Fruit fly (Drosophila melanogaster) S2 (cell line): Measurements from ENCODE around the gene apolpp.

ENCODE experiments used
- CG8478 ChIP-seq: fragments of >200 bp; optimal IDR thresholded peaks from 2 replicates; lab custom pipeline; 2018
- CTCF ChIP-seq, 2 experiments: fragments of >200 bp; optimal IDR thresholded peaks; 2 replicates each; lab custom pipeline; 2018

The apolpp gene

DNA sequence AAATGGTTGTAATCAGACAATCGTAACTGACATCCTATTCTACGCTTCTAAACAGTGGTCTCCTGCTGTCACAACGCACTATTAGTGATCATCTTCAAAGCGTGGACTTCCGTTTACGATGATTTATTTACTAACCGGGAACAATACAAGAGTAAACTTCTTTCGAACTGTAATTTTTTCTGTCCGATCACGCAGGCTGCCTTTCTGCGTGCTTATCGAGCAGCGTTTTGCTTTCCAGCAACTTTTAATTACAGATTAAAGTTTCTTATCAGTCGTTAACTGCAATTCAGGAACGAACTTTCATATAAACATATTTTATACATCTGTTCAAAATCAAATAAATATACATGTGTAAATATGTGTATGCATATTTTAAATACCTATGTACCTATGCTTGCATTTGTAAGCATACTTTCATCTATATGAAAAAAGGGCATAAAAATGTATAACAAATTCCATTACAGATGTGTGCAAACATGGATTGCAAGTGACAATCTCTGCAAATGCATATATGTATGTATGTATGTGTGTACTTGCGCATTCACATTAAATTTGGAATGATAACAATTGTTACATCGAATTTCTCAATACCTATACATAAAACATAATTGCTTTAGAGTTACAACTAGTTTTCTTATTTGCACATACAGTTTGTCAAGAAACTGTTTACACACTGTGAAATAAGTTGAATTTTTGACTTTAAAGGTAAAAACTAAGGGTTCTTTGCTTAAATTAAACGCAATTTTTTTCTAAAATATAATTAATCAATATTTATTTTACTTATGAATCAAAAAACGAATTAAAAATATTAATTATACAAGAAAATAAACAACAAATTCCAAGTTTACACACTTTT lies 2.4 kb downstream of the apolpp start:
- TF ChIP-seq CTCF (optimal IDR thresholded peaks at IDR 0.05; lab: Kevin White, UChicago) = no peak
- no peak for TF ChIP-seq CG8478 (lab: Kevin White, UChicago)

- no peak for TF ChIP-seq CTCF (optimal IDR thresholded peaks at IDR 0.05; lab: Kevin White, UChicago)
- no peak for TF ChIP-seq CG8478 (lab: Kevin White, UChicago)
Measured at dm6 chr4:1064219-1064618, 3.5 kb downstream of the apolpp start.

DNA sequence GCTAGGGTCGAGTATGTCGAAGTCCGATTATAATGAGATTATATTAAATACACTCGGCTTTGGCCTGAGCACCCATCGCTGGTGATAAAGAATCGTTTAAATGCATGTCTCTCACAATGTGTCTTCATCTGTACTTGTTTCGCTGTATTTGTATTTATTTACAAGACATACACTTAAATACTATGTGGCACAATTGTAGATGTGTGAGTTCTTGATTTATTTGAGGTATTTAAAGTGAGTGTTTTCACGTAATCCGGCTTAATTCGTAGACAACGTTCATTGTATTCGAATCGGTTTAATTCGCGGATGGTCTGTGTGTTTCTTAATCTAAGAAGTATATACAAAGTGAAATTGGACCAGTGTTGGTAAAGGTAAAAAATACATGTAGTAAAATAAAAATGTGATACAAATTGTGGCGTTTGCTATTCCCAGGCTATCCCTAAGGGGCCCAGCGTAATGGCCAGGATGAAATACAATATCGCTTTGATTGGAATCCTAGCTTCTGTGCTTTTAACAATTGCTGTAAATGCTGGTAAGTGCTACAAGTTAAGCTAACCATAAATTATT lies 4.0 kb downstream of the apolpp start, which contains the start of gene Zyx:
TSS of gene Zyx (minus strand) at position 350 of the 567 bp plus-strand sequence.
- TF ChIP-seq CTCF (optimal IDR thresholded peaks at IDR 0.05; lab: Kevin White, UChicago) (no peak), CG8478 (lab: Kevin White, UChicago) (no peak)

DNA sequence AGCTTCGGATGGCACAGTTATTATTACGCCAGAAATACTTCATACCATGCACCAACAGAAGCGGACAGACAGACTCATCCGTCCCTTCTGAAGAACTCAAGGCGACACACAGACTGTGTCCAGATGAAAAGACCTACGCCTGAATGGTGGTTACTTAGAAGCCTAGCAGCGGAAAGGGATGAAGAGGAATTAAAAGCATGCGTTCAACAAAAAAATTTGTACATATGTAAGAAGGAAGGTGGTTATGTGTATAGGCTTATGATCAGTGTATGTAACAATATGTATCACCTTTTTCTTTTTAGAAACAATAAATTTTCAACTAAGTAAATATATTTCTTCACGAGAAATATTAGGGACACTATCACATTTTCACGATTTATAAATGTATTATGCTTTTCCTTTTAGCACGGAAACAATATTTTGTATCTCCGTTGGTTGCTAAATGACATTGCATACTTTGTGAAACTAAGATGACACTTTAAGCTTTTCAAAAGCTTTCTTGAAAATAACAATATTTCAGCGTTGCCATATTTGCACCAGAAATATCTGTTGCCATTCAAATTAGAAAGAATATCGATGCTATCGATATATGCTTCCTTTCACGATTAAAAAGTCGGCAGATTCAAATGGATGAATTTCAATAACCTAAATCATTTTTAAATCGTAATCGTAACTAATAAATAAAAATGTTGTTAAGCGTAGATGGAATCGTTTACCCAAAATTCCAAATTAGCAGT lies 23.7 kb downstream of the apolpp start, which contains the start of gene Actbeta:
TSS of gene Actbeta (minus strand) at position 471 of the 737 bp plus-strand sequence.
- TF ChIP-seq CTCF (optimal IDR thresholded peaks at IDR 0.05; lab: Kevin White, UChicago) = no peak
- TF ChIP-seq CG8478 (lab: Kevin White, UChicago) = no peak

dm6 chr4:1088480-1088879 lies 27.7 kb downstream of the apolpp start, which contains the start of gene sv:
sv (plus strand) TSS chr4:1088798.
- no peak for TF ChIP-seq CG8478 (lab: Kevin White, UChicago)
- no peak for TF ChIP-seq CTCF (optimal IDR thresholded peaks at IDR 0.05; lab: Kevin White, UChicago)

DNA sequence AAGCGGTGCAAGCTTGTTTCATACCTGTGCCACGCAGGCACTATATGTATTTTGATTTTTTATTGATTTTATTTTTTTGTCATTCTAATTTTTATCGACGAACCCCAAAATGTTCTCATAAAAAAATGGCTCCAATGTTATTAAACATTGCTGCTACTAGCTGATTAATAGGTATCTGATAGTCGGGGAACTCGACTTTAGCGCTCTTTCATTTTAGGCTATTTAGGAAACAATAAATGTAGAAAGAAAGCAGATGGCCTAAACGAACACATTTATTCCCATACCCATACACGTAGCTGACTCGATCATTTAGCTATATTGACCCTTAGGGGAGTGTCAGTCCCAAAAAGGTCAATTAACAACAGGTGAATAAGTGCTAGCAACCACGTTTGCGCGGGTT lies 29.5 kb downstream of the apolpp start:
- TF ChIP-seq CG8478 (lab: Kevin White, UChicago) (no peak), CTCF (optimal IDR thresholded peaks at IDR 0.05; lab: Kevin White, UChicago) (no peak)

DNA sequence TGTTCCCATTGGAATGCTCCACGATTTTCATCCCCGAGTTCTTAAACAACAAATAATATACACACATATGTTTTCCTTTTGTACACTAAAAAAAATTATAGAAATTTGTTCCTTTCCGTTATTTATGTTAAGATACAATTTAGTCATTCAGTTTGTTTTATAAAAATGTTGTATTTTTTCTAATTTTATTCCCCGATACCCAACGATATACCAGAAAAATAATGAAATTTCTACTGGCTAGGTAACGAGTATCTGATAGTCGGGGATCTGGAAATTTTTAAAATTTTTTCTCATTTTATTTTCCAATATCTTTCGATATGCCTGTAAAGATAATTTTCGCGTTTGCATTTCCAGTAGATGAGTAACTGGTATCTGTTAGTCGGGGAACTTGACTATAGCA lies 32.7 kb downstream of the apolpp start:
- no peak for TF ChIP-seq CTCF (optimal IDR thresholded peaks at IDR 0.05; lab: Kevin White, UChicago)
- no peak for TF ChIP-seq CG8478 (lab: Kevin White, UChicago)

- TF ChIP-seq CTCF (optimal IDR thresholded peaks at IDR 0.05; lab: Kevin White, UChicago) (no peak), CG8478 (lab: Kevin White, UChicago) (no peak)
Measured at dm6 chr4:1097608-1098262, 37.0 kb downstream of the apolpp start.

- TF ChIP-seq CG8478 (lab: Kevin White, UChicago) = no peak
- TF ChIP-seq CTCF (optimal IDR thresholded peaks at IDR 0.05; lab: Kevin White, UChicago) = no peak
Measured at dm6 chr4:1106114-1106513, 45.3 kb downstream of the apolpp start.

DNA sequence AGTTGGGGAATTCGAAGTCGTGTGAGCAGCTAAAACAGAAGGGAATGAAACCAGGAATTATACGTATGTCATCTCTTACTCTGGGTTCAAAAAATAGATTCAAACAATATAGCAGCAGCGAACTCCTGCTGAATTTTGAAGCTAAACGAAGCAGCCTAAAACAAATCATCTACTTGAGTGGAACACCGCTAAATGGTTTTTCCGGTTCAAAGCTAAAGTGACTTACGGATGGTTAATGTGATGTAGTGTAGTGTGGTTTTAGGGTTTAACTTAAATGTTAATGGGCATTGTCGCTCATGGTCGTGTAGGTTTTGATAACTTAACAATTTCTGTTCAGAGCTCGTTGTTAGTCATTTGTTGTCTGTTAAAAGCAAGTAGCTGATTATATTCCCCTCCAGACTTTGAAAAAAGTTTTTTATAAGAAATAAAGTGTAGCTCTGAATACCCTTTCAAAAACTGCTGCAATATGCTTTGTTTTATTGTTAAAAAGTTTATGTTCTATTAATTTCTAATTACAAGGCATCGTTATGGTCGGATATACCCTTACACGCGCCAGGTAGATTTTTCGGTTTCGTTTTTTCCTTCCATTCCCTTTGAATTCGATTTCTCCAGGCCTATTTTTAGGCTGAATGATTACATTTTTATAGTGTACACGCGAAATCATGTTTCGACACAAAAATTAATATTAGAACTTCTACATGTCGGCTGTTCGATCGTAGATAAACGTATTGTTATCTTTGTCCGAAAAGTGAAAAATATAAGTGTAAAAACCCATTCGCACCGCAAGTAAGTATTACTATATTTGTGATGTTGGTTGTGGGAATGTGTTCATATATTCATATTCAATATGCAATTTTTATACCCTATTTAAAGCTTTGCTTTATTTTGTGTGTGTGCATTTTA lies 52.3 kb downstream of the apolpp start:
- TF ChIP-seq CTCF (optimal IDR thresholded peaks at IDR 0.05; lab: Kevin White, UChicago) (peak; percentile 80 to 85), CG8478 (lab: Kevin White, UChicago) (no peak)

- no peak for TF ChIP-seq CTCF (optimal IDR thresholded peaks at IDR 0.05; lab: Kevin White, UChicago)
Measured at dm6 chr4:1115299-1115698, 54.5 kb downstream of the apolpp start.

DNA sequence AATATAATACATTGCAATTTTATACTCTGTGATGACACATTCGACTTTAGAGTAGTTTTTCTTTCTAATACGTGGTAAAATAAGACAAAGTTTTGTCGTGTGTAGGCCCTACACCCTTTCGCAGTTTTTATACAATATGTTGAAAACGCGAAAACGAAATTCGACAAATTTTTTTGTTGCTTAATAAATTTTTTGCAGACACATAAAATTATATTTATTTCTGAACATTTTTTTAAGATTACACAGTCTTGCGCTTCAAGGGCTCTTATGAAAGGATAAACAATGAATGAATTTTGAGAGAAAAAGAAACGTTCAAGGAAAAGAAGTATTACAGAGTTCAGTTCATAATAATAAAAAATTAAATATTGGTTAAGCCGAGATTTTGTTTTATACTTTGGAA lies 61.1 kb downstream of the apolpp start:
- TF ChIP-seq CTCF (optimal IDR thresholded peaks at IDR 0.05; lab: Kevin White, UChicago) (no peak), CG8478 (lab: Kevin White, UChicago) (no peak)
